Worm (Caenorhabditis elegans) whole organism, L4 larva: ENCODE measurements around the gene C32D5.11.

Experiments
- F37D6.2 ChIP-seq: sonication (generic microtip); optimal IDR thresholded peaks from 2 replicates; lab custom pipeline; 2016; ENCODE audit warnings: mild to moderate bottlenecking, missing genetic modification characterization, missing compliant biosample characterization
- F44E2.7 ChIP-seq: fragments of 200-800 bp; sonication (Bioruptor generic); IDR thresholded peaks from 2 replicates; pipeline ENCODE4 v2.1.2; 2022; ENCODE audit warnings: missing genetic modification characterization, missing compliant biosample characterization
- F49E8.2 ChIP-seq: sonication (generic microtip); optimal IDR thresholded peaks from 2 replicates; lab custom pipeline; 2016; ENCODE audit warnings: missing compliant biosample characterization, mild to moderate bottlenecking, missing genetic modification characterization, borderline replicate concordance
- R02D3.7 ChIP-seq: fragments of 150-350 bp; sonication (generic microtip); optimal IDR thresholded peaks from 3 replicates; lab custom pipeline; 2014; ENCODE audit warnings: missing biosample characterization, missing genetic modification characterization
- Y105C5A.15 ChIP-seq: fragments of 200-800 bp; sonication (Bioruptor generic); IDR thresholded peaks from 2 replicates; pipeline ENCODE4 v1.3.6; 2022; ENCODE audit warnings: missing genetic modification characterization, missing compliant biosample characterization
- Y48G9A.11 ChIP-seq: fragments of 200-800 bp; sonication (Bioruptor generic); IDR thresholded peaks from 2 replicates; pipeline ENCODE4 v1.3.6; 2022; ENCODE audit warnings: missing genetic modification reagents, missing genetic modification characterization, missing compliant biosample characterization
- aha-1 ChIP-seq: fragments of 150-350 bp; peaks from one replicate; lab custom pipeline; 2014; ENCODE audit warnings: missing biosample characterization, missing genetic modification characterization
- ama-1 ChIP-seq: fragments of 150-350 bp; optimal IDR thresholded peaks from 2 replicates; lab custom pipeline; 2014; ENCODE audit warnings: inconsistent platforms, mixed read lengths
- attf-4 ChIP-seq: sonication (generic microtip); optimal IDR thresholded peaks from 3 replicates; lab custom pipeline; 2017; ENCODE audit warnings: missing biosample characterization, missing genetic modification characterization
- ceh-44 ChIP-seq: fragments of 200-800 bp; sonication (Bioruptor generic); IDR thresholded peaks from 2 replicates; pipeline ENCODE4 v1.3.6; 2022; ENCODE audit warnings: missing genetic modification reagents, missing genetic modification characterization, missing compliant biosample characterization
- daf-12 ChIP-seq: fragments of 150-350 bp; optimal IDR thresholded peaks from 2 replicates; lab custom pipeline; 2014; ENCODE audit warnings: missing biosample characterization, missing genetic modification reagents, missing genetic modification characterization
- dmd-6 ChIP-seq: fragments of 200-800 bp; sonication (Bioruptor generic); IDR thresholded peaks from 2 replicates; pipeline ENCODE4 v1.3.6; 2022; ENCODE audit warnings: missing genetic modification reagents, missing genetic modification characterization, missing compliant biosample characterization
- duxl-1 ChIP-seq: sonication (generic microtip); optimal IDR thresholded peaks from 2 replicates; lab custom pipeline; 2016; ENCODE audit warnings: mild to moderate bottlenecking, missing genetic modification characterization, moderate library complexity, missing compliant biosample characterization; ENCODE audit not compliant: poor library complexity
- dve-1 ChIP-seq: sonication (generic microtip); optimal IDR thresholded peaks from 2 replicates; lab custom pipeline; 2017; ENCODE audit warnings: antibody characterized with exemption, mild to moderate bottlenecking, missing genetic modification characterization, missing compliant biosample characterization; ENCODE audit not compliant: insufficient read depth
- fkh-10 ChIP-seq: fragments of 150-350 bp; optimal IDR thresholded peaks from 2 replicates; lab custom pipeline; 2014; ENCODE audit warnings: missing biosample characterization, missing genetic modification reagents, missing genetic modification characterization
- fos-1 ChIP-seq: fragments of 150-350 bp; optimal IDR thresholded peaks from 2 replicates; lab custom pipeline; 2014; ENCODE audit warnings: missing biosample characterization, missing genetic modification characterization
- gei-8 ChIP-seq: fragments of 200-800 bp; sonication (Bioruptor generic); optimal IDR thresholded peaks from 2 replicates; lab custom pipeline; 2018; ENCODE audit warnings: mild to moderate bottlenecking, missing genetic modification characterization, missing compliant biosample characterization
- hif-1 ChIP-seq, 2 experiments: sonication (generic microtip); optimal IDR thresholded peaks; 2 replicates each; lab custom pipeline; 2016 to 2017; ENCODE audit warnings: missing compliant biosample characterization in 2 of 2, missing genetic modification characterization in 2 of 2, missing genetic modification reagents in 2 of 2, missing genotype in 2 of 2, mild to moderate bottlenecking in 1 of 2
- hlh-30 ChIP-seq: sonication (generic microtip); optimal IDR thresholded peaks from 2 replicates; lab custom pipeline; 2017; ENCODE audit warnings: antibody characterized with exemption, mild to moderate bottlenecking, missing genetic modification characterization, missing compliant biosample characterization; ENCODE audit not compliant: insufficient read depth
- lin-13 ChIP-seq: fragments of 150-350 bp; optimal IDR thresholded peaks from 2 replicates; lab custom pipeline; 2014; ENCODE audit warnings: missing biosample characterization, missing genetic modification reagents, missing genetic modification characterization
- lin-15B ChIP-seq: fragments of 150-350 bp; sonication (generic microtip); optimal IDR thresholded peaks from 3 replicates; lab custom pipeline; 2014; ENCODE audit warnings: missing biosample characterization, missing genetic modification characterization
- lin-29 ChIP-seq: fragments of 200-800 bp; sonication (Bioruptor generic); IDR thresholded peaks from 2 replicates; pipeline ENCODE4 v1.3.6; 2022; ENCODE audit warnings: missing genetic modification reagents, missing genetic modification characterization, missing compliant biosample characterization
- lsy-2 ChIP-seq, 2 experiments: fragments of 150-350 bp in 1 of 2; sonication (generic microtip) in 1 of 2; optimal IDR thresholded peaks; 2 replicates each; lab custom pipeline; 2014 to 2017; ENCODE audit warnings: missing biosample characterization in 2 of 2, missing genetic modification characterization in 2 of 2
- mdl-1 ChIP-seq, 2 experiments: fragments of 150-350 bp in 1 of 2; sonication (generic microtip) in 1 of 2; optimal IDR thresholded peaks; 2 replicates each; lab custom pipeline; 2014 to 2017; ENCODE audit warnings: missing biosample characterization in 2 of 2, missing genetic modification characterization in 2 of 2
- mep-1 ChIP-seq: fragments of 150-350 bp; sonication (generic microtip); optimal IDR thresholded peaks from 3 replicates; lab custom pipeline; 2014; ENCODE audit warnings: missing biosample characterization, missing genetic modification characterization
- mes-2 ChIP-seq: sonication (generic microtip); optimal IDR thresholded peaks from 2 replicates; lab custom pipeline; 2016; ENCODE audit warnings: missing genotype, mild to moderate bottlenecking, missing genetic modification characterization, missing compliant biosample characterization; ENCODE audit not compliant: poor library complexity, severe bottlenecking
- mxl-3 ChIP-seq: fragments of 200-800 bp; sonication (Bioruptor generic); optimal IDR thresholded peaks from 2 replicates; lab custom pipeline; 2018; ENCODE audit warnings: mild to moderate bottlenecking, missing genetic modification characterization, missing compliant biosample characterization
- nhr-102 ChIP-seq: sonication (generic microtip); optimal IDR thresholded peaks from 2 replicates; lab custom pipeline; 2016; ENCODE audit warnings: mild to moderate bottlenecking, missing genetic modification characterization, moderate library complexity, missing compliant biosample characterization
- nhr-11 ChIP-seq: fragments of 150-350 bp; optimal IDR thresholded peaks from 2 replicates; lab custom pipeline; 2014; ENCODE audit warnings: missing biosample characterization, missing genetic modification characterization
- nhr-111 ChIP-seq: fragments of 200-800 bp; sonication (Bioruptor generic); optimal IDR thresholded peaks from 2 replicates; lab custom pipeline; 2018; ENCODE audit warnings: mild to moderate bottlenecking, missing genetic modification characterization, missing compliant biosample characterization
- nhr-28 ChIP-seq: fragments of 150-350 bp; optimal IDR thresholded peaks from 2 replicates; lab custom pipeline; 2014; ENCODE audit warnings: missing biosample characterization, missing genetic modification characterization
- nhr-42 ChIP-seq: fragments of 200-800 bp; sonication (Bioruptor generic); IDR thresholded peaks from 2 replicates; pipeline ENCODE4 v1.3.6; 2022; ENCODE audit warnings: missing genetic modification characterization, missing compliant biosample characterization
- pha-4 ChIP-seq, 2 experiments: fragments of 150-350 bp in 1 of 2; fragments of 200-800 bp in 1 of 2; sonication (Bioruptor generic) in 1 of 2; IDR thresholded peaks in 1 of 2; optimal IDR thresholded peaks in 1 of 2; 2 replicates each; pipeline versions ENCODE4 v1.3.6 to Lab custom; 2014 to 2022; ENCODE audit warnings: missing genetic modification characterization in 2 of 2, missing genetic modification reagents in 2 of 2, missing biosample characterization in 1 of 2, missing compliant biosample characterization in 1 of 2
- set-16 ChIP-seq: fragments of 200-800 bp; sonication (Bioruptor generic); IDR thresholded peaks from 2 replicates; pipeline ENCODE4 v1.3.6; 2022; ENCODE audit warnings: missing genetic modification reagents, missing genetic modification characterization, missing compliant biosample characterization
- skn-1 ChIP-seq: fragments of 150-350 bp; optimal IDR thresholded peaks from 2 replicates; lab custom pipeline; 2014; ENCODE audit warnings: missing biosample characterization, missing genetic modification characterization
- tag-97 ChIP-seq: fragments of 200-800 bp; sonication (Bioruptor generic); IDR thresholded peaks from 2 replicates; pipeline ENCODE4 v1.3.6; 2022; ENCODE audit warnings: missing genetic modification characterization, missing compliant biosample characterization
- unc-62 ChIP-seq, 3 experiments: fragments of 150-350 bp in 1 of 3; sonication (generic microtip); optimal IDR thresholded peaks in 2 of 3; peaks in 1 of 3; 1 replicate in 1 of 3; 2 replicates in 2 of 3; lab custom pipeline; 2014 to 2017; ENCODE audit warnings: missing biosample characterization in 3 of 3, missing genetic modification characterization in 3 of 3, missing genetic modification reagents in 3 of 3, missing genotype in 1 of 3
- zip-2 ChIP-seq: fragments of 150-350 bp; optimal IDR thresholded peaks from 2 replicates; lab custom pipeline; 2014; ENCODE audit warnings: missing biosample characterization, missing genetic modification characterization
- ztf-11 ChIP-seq: fragments of 150-350 bp; optimal IDR thresholded peaks from 2 replicates; lab custom pipeline; 2014; ENCODE audit warnings: missing biosample characterization, missing genetic modification characterization

The C32D5.11 gene

DNA sequence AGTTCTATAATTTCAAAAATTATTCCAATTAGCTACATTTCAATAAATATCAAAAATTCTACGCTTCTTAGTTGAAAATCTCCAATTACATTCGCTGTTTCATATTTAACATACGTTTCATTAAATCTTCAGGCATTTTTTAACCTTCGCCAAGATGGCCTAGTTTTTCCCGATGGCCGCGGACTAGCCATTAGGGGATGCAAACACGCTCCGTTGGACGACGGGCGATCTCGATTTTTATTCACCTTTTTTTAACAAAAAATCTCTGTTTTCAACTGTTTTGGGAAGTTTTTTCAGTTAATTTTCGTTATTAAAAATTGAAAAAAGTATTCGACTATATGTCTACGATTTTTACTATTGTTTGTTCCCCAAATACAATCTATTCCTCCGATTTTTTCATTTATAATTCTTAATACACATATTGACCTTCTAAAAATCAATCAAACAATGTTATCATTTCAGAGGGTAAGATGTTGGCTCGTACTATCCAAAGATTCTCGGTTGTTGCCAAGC is 28.0 kb upstream of the C32D5.11 start, which contains the start of gene F58F12.1 (continued):
- no peak for TF ChIP-seq daf-12 (tag; lab: Kevin White, UChicago)
- TF ChIP-seq nhr-28, result peak; percentile 55
- TF ChIP-seq nhr-102 (tag; lab: Kevin White, UChicago), result no peak
- TF ChIP-seq F49E8.2 (tag; lab: Kevin White, UChicago), result no peak
- peak in 1 of 2 experiments; percentile 81 for TF ChIP-seq lsy-2 (tag; optimal IDR thresholded peaks at IDR 0.05; lab: Kevin White, UChicago)
- TF ChIP-seq ceh-44 (GFP tag; lab: Robert Waterston, UW), result no peak
- TF ChIP-seq skn-1, result no peak
- TF ChIP-seq nhr-11 (tag; lab: Kevin White, UChicago), result peak; percentile 21
- peak in 1 of 2 experiments; percentile 75 for TF ChIP-seq hif-1 (tag; optimal IDR thresholded peaks at IDR 0.05; lab: Kevin White, UChicago)
- peak; percentile 97 for TF ChIP-seq mes-2 (tag; lab: Kevin White, UChicago)
- TF ChIP-seq dve-1 (tag; lab: Kevin White, UChicago), result peak; percentile 50
- TF ChIP-seq Y48G9A.11, result no peak
- no peak for TF ChIP-seq lin-29
- TF ChIP-seq lin-13 (GFP tag; lab: Kevin White, UChicago), result peak; percentile 43
- TF ChIP-seq ztf-11, result no peak
- no peak for TF ChIP-seq nhr-111
- no peak for TF ChIP-seq Y105C5A.15
- TF ChIP-seq gei-8, result no peak
- TF ChIP-seq unc-62 (GFP tag; optimal IDR thresholded peaks at IDR 0.05 in 1 of 2; lab: Kevin White, UChicago), result peak in 1 of 2 experiments; percentile 75
- TF ChIP-seq unc-62 (tag; optimal IDR thresholded peaks at IDR 0.05; lab: Kevin White, UChicago), result no peak
- no peak for TF ChIP-seq zip-2 (tag; lab: Kevin White, UChicago)
- no peak for TF ChIP-seq lin-15B (tag; lab: Kevin White, UChicago)
- no peak for TF ChIP-seq set-16 (GFP tag; lab: Robert Waterston, UW)
- TF ChIP-seq dmd-6 (GFP tag; lab: Robert Waterston, UW), result peak; percentile 14; the same call in 1 of the 2 replicates
- no peak for TF ChIP-seq mxl-3 (GFP tag; lab: Kevin White, UChicago)
- TF ChIP-seq pha-4 (GFP tag; IDR thresholded peaks at IDR 0.05; lab: Robert Waterston, UW), result no peak
- no peak for TF ChIP-seq pha-4 (tag; optimal IDR thresholded peaks at IDR 0.05; lab: Kevin White, UChicago)
- TF ChIP-seq ama-1 (lab: Kevin White, UChicago), result no peak
- no peak for TF ChIP-seq fkh-10 (GFP tag; lab: Kevin White, UChicago)
- TF ChIP-seq tag-97 (GFP tag; lab: Robert Waterston, UW), result no peak
- no peak for TF ChIP-seq nhr-42 (GFP tag; lab: Robert Waterston, UW)
- no peak for TF ChIP-seq attf-4 (tag; lab: Kevin White, UChicago)
- TF ChIP-seq F37D6.2 (tag; lab: Kevin White, UChicago), result no peak
- no peak for TF ChIP-seq duxl-1
- TF ChIP-seq F44E2.7 (GFP tag; lab: Robert Waterston, UW), result no peak

- TF ChIP-seq R02D3.7 (tag; lab: Kevin White, UChicago) (no peak), aha-1 (tag; lab: Kevin White, UChicago) (peak; percentile 75)
Measured at ce11 chrII:6380866-6381265, 25.6 kb upstream of the C32D5.11 start, which contains the start of gene F58F12.12. Gene F58F12.12 (plus strand): TSS chrII:6381166.

ce11 chrII:6379038-6379563 is 23.9 kb upstream of the C32D5.11 start:
- TF ChIP-seq skn-1 (no peak), hlh-30 (peak; percentile 57), fos-1 (tag; lab: Kevin White, UChicago) (no peak), nhr-28 (peak; percentile 54), mdl-1 (tag; optimal IDR thresholded peaks at IDR 0.05; lab: Kevin White, UChicago) (peak in 1 of 2 experiments; percentile 27), mep-1 (peak; percentile 7), dmd-6 (GFP tag; lab: Robert Waterston, UW) (0 out of 2 replicates have a peak, but pooled peaks have one; percentile 12)
